Worm (Caenorhabditis elegans) whole organism, mixed stage, embryonic: ENCODE data around the gene Y5H2B.3.

ENCODE experiments used
- M03D4.4 ChIP-seq: sonication (generic microtip); optimal IDR thresholded peaks from 2 replicates; lab custom pipeline; 2017; ENCODE audit warnings: mild to moderate bottlenecking, missing genetic modification characterization, missing compliant biosample characterization
- bed-3 ChIP-seq: fragments of 200-800 bp; sonication (Bioruptor generic); optimal IDR thresholded peaks from 3 replicates; lab custom pipeline; 2018; ENCODE audit warnings: mild to moderate bottlenecking, missing genetic modification characterization, moderate library complexity, missing compliant biosample characterization
- blmp-1 ChIP-seq: fragments of 150-350 bp; optimal IDR thresholded peaks from 2 replicates; lab custom pipeline; 2014; ENCODE audit warnings: missing biosample characterization, missing genetic modification characterization
- ceh-43 ChIP-seq: fragments of 200-800 bp; sonication (Bioruptor generic); optimal IDR thresholded peaks from 2 replicates; lab custom pipeline; 2018; ENCODE audit warnings: mild to moderate bottlenecking, missing genetic modification characterization, moderate library complexity, missing compliant biosample characterization
- ceh-83 ChIP-seq: fragments of 200-800 bp; sonication (Bioruptor generic); optimal IDR thresholded peaks from 2 replicates; lab custom pipeline; 2018; ENCODE audit warnings: mild to moderate bottlenecking, missing genetic modification characterization, missing compliant biosample characterization
- ces-1 ChIP-seq: fragments of 150-350 bp; optimal IDR thresholded peaks from 2 replicates; lab custom pipeline; 2014; ENCODE audit warnings: missing biosample characterization, missing genetic modification reagents, missing genetic modification characterization
- drap-1 ChIP-seq: fragments of 200-800 bp; sonication (Bioruptor generic); optimal IDR thresholded peaks from 3 replicates; lab custom pipeline; 2018; ENCODE audit warnings: mild to moderate bottlenecking, missing genetic modification characterization, missing compliant biosample characterization
- flh-1 ChIP-seq: fragments of 200-800 bp; sonication (Bioruptor generic); optimal IDR thresholded peaks from 2 replicates; lab custom pipeline; 2018; ENCODE audit warnings: mild to moderate bottlenecking, missing genetic modification characterization, moderate library complexity, missing compliant biosample characterization
- ham-2 ChIP-seq: fragments of 200-800 bp; sonication (Bioruptor generic); optimal IDR thresholded peaks from 2 replicates; lab custom pipeline; 2018; ENCODE audit warnings: mild to moderate bottlenecking, missing genetic modification characterization, missing compliant biosample characterization
- lin-13 ChIP-seq: fragments of 150-350 bp; optimal IDR thresholded peaks from 2 replicates; lab custom pipeline; 2014; ENCODE audit warnings: missing biosample characterization, missing genetic modification characterization
- lin-32 ChIP-seq: fragments of 200-800 bp; sonication (Bioruptor generic); optimal IDR thresholded peaks from 2 replicates; lab custom pipeline; 2018; ENCODE audit warnings: mild to moderate bottlenecking, missing genetic modification characterization, missing compliant biosample characterization
- lsy-2 ChIP-seq: fragments of 150-350 bp; optimal IDR thresholded peaks from 2 replicates; lab custom pipeline; 2014; ENCODE audit warnings: missing biosample characterization, missing genetic modification characterization
- mab-5 ChIP-seq: fragments of 150-350 bp; optimal IDR thresholded peaks from 2 replicates; lab custom pipeline; 2014; ENCODE audit warnings: missing biosample characterization, missing genetic modification characterization
- mep-1 ChIP-seq: fragments of 150-350 bp; optimal IDR thresholded peaks from 2 replicates; lab custom pipeline; 2017; ENCODE audit warnings: missing biosample characterization, missing genetic modification reagents, missing genetic modification characterization, inconsistent platforms
- mls-2 ChIP-seq: sonication (generic microtip); optimal IDR thresholded peaks from 2 replicates; lab custom pipeline; 2016; ENCODE audit warnings: mild to moderate bottlenecking, missing genetic modification characterization, moderate library complexity, missing compliant biosample characterization
- nhr-12 ChIP-seq: fragments of 150-350 bp; optimal IDR thresholded peaks from 2 replicates; lab custom pipeline; 2014; ENCODE audit warnings: missing biosample characterization, missing genetic modification characterization
- nhr-2 ChIP-seq: fragments of 150-350 bp; optimal IDR thresholded peaks from 2 replicates; lab custom pipeline; 2014; ENCODE audit warnings: missing biosample characterization, missing genetic modification characterization
- nhr-237 ChIP-seq: fragments of 150-350 bp; optimal IDR thresholded peaks from 2 replicates; lab custom pipeline; 2014; ENCODE audit warnings: missing biosample characterization, missing genetic modification characterization
- nhr-28 ChIP-seq: fragments of 150-350 bp; optimal IDR thresholded peaks from 2 replicates; lab custom pipeline; 2014; ENCODE audit warnings: missing biosample characterization, missing genetic modification characterization
- nhr-76 ChIP-seq: sonication (generic microtip); optimal IDR thresholded peaks from 2 replicates; lab custom pipeline; 2017; ENCODE audit warnings: missing biosample characterization, missing genetic modification characterization
- pha-4 ChIP-seq: fragments of 150-350 bp; optimal IDR thresholded peaks from 2 replicates; lab custom pipeline; 2018; ENCODE audit warnings: missing biosample characterization, missing genetic modification reagents, missing genetic modification characterization
- sem-2 ChIP-seq: fragments of 200-800 bp; sonication (Bioruptor generic); optimal IDR thresholded peaks from 2 replicates; lab custom pipeline; 2018; ENCODE audit warnings: mild to moderate bottlenecking, missing genetic modification characterization, missing compliant biosample characterization
- snpc-4 ChIP-seq: fragments of 150-350 bp; optimal IDR thresholded peaks from 2 replicates; lab custom pipeline; 2014; ENCODE audit warnings: missing biosample characterization, missing genetic modification characterization
- sptf-1 ChIP-seq: sonication (generic microtip); optimal IDR thresholded peaks from 2 replicates; lab custom pipeline; 2017; ENCODE audit warnings: mild to moderate bottlenecking, missing genetic modification characterization, moderate library complexity, missing compliant biosample characterization
- unc-120 ChIP-seq: sonication (generic microtip); optimal IDR thresholded peaks from 2 replicates; lab custom pipeline; 2017; ENCODE audit warnings: missing genetic modification characterization, missing compliant biosample characterization; ENCODE audit not compliant: poor library complexity, severe bottlenecking
- unc-39 ChIP-seq: fragments of 150-350 bp; optimal IDR thresholded peaks from 2 replicates; lab custom pipeline; 2014; ENCODE audit warnings: missing biosample characterization, missing genetic modification characterization
- unc-62 ChIP-seq: fragments of 150-350 bp; optimal IDR thresholded peaks from 2 replicates; lab custom pipeline; 2014; ENCODE audit warnings: missing biosample characterization, missing genetic modification reagents, missing genetic modification characterization
- zip-8 ChIP-seq: fragments of 150-350 bp; optimal IDR thresholded peaks from 2 replicates; lab custom pipeline; 2014; ENCODE audit warnings: missing biosample characterization, missing genetic modification characterization
- ztf-11 ChIP-seq: fragments of 150-350 bp; optimal IDR thresholded peaks from 2 replicates; lab custom pipeline; 2014; ENCODE audit warnings: missing biosample characterization, missing genetic modification characterization

Y5H2B.3 gene

ce11 chrV:2181738-2182137 lies 6.4 kb upstream of the Y5H2B.3 start, which contains the start of gene srbc-16:
Gene srbc-16 (plus strand): TSS chrV:2182038.
- TF ChIP-seq unc-120 (tag; lab: Kevin White, UChicago), result no peak
- no peak for TF ChIP-seq nhr-237 (tag; lab: Kevin White, UChicago)
- TF ChIP-seq mab-5 (tag; lab: Kevin White, UChicago), result no peak
- no peak for TF ChIP-seq nhr-12 (tag; lab: Kevin White, UChicago)
- no peak for TF ChIP-seq ceh-83
- no peak for TF ChIP-seq mls-2 (tag; lab: Kevin White, UChicago)
- no peak for TF ChIP-seq bed-3
- TF ChIP-seq sem-2 (GFP tag; lab: Kevin White, UChicago), result no peak
- no peak for TF ChIP-seq ces-1 (GFP tag; lab: Kevin White, UChicago)
- TF ChIP-seq nhr-2 (tag; lab: Kevin White, UChicago), result no peak
- no peak for TF ChIP-seq zip-8
- TF ChIP-seq pha-4 (tag; lab: Kevin White, UChicago), result no peak
- TF ChIP-seq flh-1 (GFP tag; lab: Kevin White, UChicago), result no peak
- no peak for TF ChIP-seq ceh-43 (GFP tag; lab: Kevin White, UChicago)
- TF ChIP-seq unc-62 (GFP tag; lab: Kevin White, UChicago), result no peak
- TF ChIP-seq lsy-2 (tag; lab: Kevin White, UChicago), result no peak

DNA sequence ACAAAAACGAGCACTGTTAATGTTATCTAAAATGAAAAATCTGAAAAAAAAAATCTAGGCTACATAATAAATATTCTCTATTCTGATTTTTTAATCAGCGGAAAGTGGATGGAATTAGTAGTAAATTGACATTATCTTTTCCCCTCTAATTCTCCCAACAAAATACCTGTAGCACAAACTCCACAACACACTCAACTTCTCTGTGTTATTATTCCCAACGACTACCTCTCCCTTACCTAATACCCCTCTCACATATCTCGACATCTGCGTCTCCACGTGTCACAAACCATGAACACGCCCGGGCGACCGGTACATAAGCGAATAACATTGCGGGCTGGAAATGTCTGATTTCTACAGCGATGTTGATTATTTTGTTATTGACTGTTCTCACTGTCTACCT lies 4.9 kb upstream of the Y5H2B.3 start, which contains the start of gene cyp-33C2:
Gene cyp-33C2 (plus strand): TSS at position 327 of the 400 bp plus-strand sequence.
- TF ChIP-seq lsy-2 (tag; lab: Kevin White, UChicago), result no peak
- TF ChIP-seq sptf-1 (tag; lab: Kevin White, UChicago), result no peak
- no peak for TF ChIP-seq M03D4.4 (tag; lab: Kevin White, UChicago)
- TF ChIP-seq lin-13 (tag; lab: Kevin White, UChicago), result no peak
- no peak for TF ChIP-seq nhr-2 (tag; lab: Kevin White, UChicago)
- TF ChIP-seq mep-1 (tag; lab: Kevin White, UChicago), result no peak
- no peak for TF ChIP-seq nhr-12 (tag; lab: Kevin White, UChicago)
- no peak for TF ChIP-seq nhr-76 (tag; lab: Kevin White, UChicago)
- TF ChIP-seq nhr-237 (tag; lab: Kevin White, UChicago), result no peak
- no peak for TF ChIP-seq unc-120 (tag; lab: Kevin White, UChicago)
- TF ChIP-seq pha-4 (tag; lab: Kevin White, UChicago), result no peak
- TF ChIP-seq mls-2 (tag; lab: Kevin White, UChicago), result no peak
- no peak for TF ChIP-seq ztf-11 (tag; lab: Kevin White, UChicago)
- no peak for TF ChIP-seq lin-32
- no peak for TF ChIP-seq blmp-1
- TF ChIP-seq flh-1 (GFP tag; lab: Kevin White, UChicago), result no peak
- TF ChIP-seq ham-2 (GFP tag; lab: Kevin White, UChicago), result no peak
- no peak for TF ChIP-seq snpc-4 (tag; lab: Kevin White, UChicago)
- no peak for TF ChIP-seq nhr-28 (tag; lab: Kevin White, UChicago)
- TF ChIP-seq unc-39, result no peak

DNA sequence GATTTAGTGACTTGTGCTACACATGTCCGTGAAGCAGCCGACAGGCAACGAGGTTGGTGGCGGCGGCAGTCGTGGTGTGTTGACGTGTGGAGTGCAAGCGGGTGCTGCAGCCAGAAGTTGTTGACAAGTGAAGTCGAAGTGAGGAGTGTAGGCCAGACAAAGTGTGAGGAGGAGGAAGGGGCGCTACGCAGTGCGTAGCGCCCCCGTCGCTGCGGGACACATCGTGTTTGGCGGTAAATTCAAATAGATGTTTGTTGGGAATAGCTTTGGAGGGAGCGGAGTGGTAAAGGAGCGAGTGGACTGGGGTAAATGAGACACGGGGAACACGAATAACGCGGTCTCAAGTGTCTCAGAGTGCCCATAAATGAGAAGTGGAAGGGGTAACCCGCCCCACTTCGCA lies 2.6 kb upstream of the Y5H2B.3 start:
- no peak for TF ChIP-seq unc-39

ce11 chrV:2190383-2190782 lies 2.3 kb downstream of the Y5H2B.3 start:
- TF ChIP-seq ceh-43 (GFP tag; lab: Kevin White, UChicago) (no peak), ham-2 (GFP tag; lab: Kevin White, UChicago) (no peak), lin-13 (tag; lab: Kevin White, UChicago) (no peak), ztf-11 (tag; lab: Kevin White, UChicago) (no peak), drap-1 (GFP tag; lab: Kevin White, UChicago) (no peak), snpc-4 (tag; lab: Kevin White, UChicago) (no peak), zip-8 (no peak), sem-2 (GFP tag; lab: Kevin White, UChicago) (no peak)

DNA sequence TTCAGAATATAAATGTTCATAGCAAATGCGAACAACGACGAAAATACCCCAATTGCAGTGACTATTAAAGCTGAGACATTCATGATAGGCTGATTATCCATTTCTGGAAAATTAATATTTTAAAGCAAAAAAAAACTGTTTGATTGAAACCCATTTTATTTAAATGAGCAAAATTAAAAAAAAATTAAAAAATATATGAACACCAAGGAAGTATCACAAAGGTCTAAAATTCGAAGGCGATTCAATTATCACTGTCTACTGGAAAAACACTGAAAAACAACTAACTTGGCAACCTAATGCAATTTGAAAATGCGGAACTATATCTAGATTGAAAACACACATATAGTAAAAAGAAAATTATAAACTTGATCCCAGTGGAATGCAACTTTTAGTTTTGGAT lies 3.0 kb downstream of the Y5H2B.3 start, which contains the start of gene srbc-42:
Gene srbc-42 (minus strand): TSS at position 101 of the 400 bp plus-strand sequence.
- TF ChIP-seq ham-2 (GFP tag; lab: Kevin White, UChicago) (no peak), ztf-11 (tag; lab: Kevin White, UChicago) (no peak), lsy-2 (tag; lab: Kevin White, UChicago) (no peak), lin-32 (no peak), unc-120 (tag; lab: Kevin White, UChicago) (no peak), nhr-237 (tag; lab: Kevin White, UChicago) (no peak)
